Fruit fly (Drosophila melanogaster): ENCODE data around the gene CG12236.

CG12236 gene

dm6 chrX:5900146-5901093 is 7.5 kb upstream of the CG12236 start, which contains the start of gene Act5C (continued):
- no peak for TF ChIP-seq HLHmδ (GFP tag; optimal IDR thresholded peaks at IDR 0.05)
- no peak for TF ChIP-seq Doc3 (GFP tag; IDR thresholded peaks at IDR 0.05; ENCODE audit: partially characterized antibody)
- TF ChIP-seq caup (GFP tag; optimal IDR thresholded peaks at IDR 0.05; ENCODE audit: severe bottlenecking), result peak; percentile 90
- TF ChIP-seq knrl (GFP tag; IDR thresholded peaks at IDR 0.05; ENCODE audit: partially characterized antibody), result no peak
- peak; percentile 87 for TF ChIP-seq sens-2 (GFP tag; IDR thresholded peaks at IDR 0.05)
- TF ChIP-seq CG12219 (GFP tag; optimal IDR thresholded peaks at IDR 0.05), result peak; percentile 94
- TF ChIP-seq Opbp (GFP tag; IDR thresholded peaks at IDR 0.05; ENCODE audit: partially characterized antibody), result no peak
- peak; percentile 86 for TF ChIP-seq Nf-YA (GFP tag; IDR thresholded peaks at IDR 0.05)
- TF ChIP-seq gsb (GFP tag; IDR thresholded peaks at IDR 0.05), result peak; percentile 86
- TF ChIP-seq nmo (GFP tag; optimal IDR thresholded peaks at IDR 0.05), result peak; percentile 95
- peak; percentile 90 for TF ChIP-seq ranshi (GFP tag; IDR thresholded peaks at IDR 0.05)
- peak; percentile 59 for TF ChIP-seq CG7928 (GFP tag; optimal IDR thresholded peaks at IDR 0.05)
- TF ChIP-seq sisA (GFP tag; IDR thresholded peaks at IDR 0.05), result peak; percentile 92
- TF ChIP-seq NfI (GFP tag; optimal IDR thresholded peaks at IDR 0.05), result peak; percentile 91
- TF ChIP-seq esg (GFP tag; conservative IDR thresholded peaks at IDR 0.05), result peak; percentile 84
- TF ChIP-seq CG12769 (tag; optimal IDR thresholded peaks at IDR 0.05), result peak; percentile 98
- TF ChIP-seq fu2 (GFP tag; optimal IDR thresholded peaks at IDR 0.05), result peak; percentile 85
- TF ChIP-seq CG33213 (GFP tag; optimal IDR thresholded peaks at IDR 0.05), result peak; percentile 95
- peak; percentile 85 for TF ChIP-seq Atf3 (GFP tag; optimal IDR thresholded peaks at IDR 0.05)
- peak; percentile 93 for TF ChIP-seq CG11504 (tag; optimal IDR thresholded peaks at IDR 0.05)
- peak; percentile 84 for TF ChIP-seq CG31224 (GFP tag; IDR thresholded peaks at IDR 0.05)
- TF ChIP-seq sr (GFP tag; IDR thresholded peaks at IDR 0.05), result peak; percentile 83; the same call in 2 of the 3 replicates
- no peak for TF ChIP-seq Dfd (GFP tag; optimal IDR thresholded peaks at IDR 0.05)
- TF ChIP-seq CG5245 (GFP tag; optimal IDR thresholded peaks at IDR 0.05), result peak; percentile 87
- peak; percentile 90 for TF ChIP-seq CG18619 (GFP tag; optimal IDR thresholded peaks at IDR 0.05)
- TF ChIP-seq Sry-β (GFP tag; optimal IDR thresholded peaks at IDR 0.05), result peak; percentile 52
- TF ChIP-seq sna (GFP tag; IDR thresholded peaks at IDR 0.05; ENCODE audit: partially characterized antibody), result no peak
- peak; percentile 67 for TF ChIP-seq Hmx (GFP tag; optimal IDR thresholded peaks at IDR 0.05)
- peak; percentile 82 for TF ChIP-seq CG9215 (GFP tag; IDR thresholded peaks at IDR 0.05)
- peak; percentile 92 for TF ChIP-seq stc (GFP tag; IDR thresholded peaks at IDR 0.05)
- TF ChIP-seq otp (GFP tag; IDR thresholded peaks at IDR 0.05), result peak; percentile 91
- peak; percentile 89 for TF ChIP-seq sob (GFP tag; IDR thresholded peaks at IDR 0.05)
- peak; percentile 90 for TF ChIP-seq ttk (GFP tag; IDR thresholded peaks at IDR 0.05)
- peak; percentile 92 for TF ChIP-seq CG4424 (GFP tag; optimal IDR thresholded peaks at IDR 0.05)
- peak; percentile 92 for TF ChIP-seq CG18476 (GFP tag; optimal IDR thresholded peaks at IDR 0.05)
- TF ChIP-seq Vsx1 (GFP tag; optimal IDR thresholded peaks at IDR 0.05), result peak; percentile 81
- TF ChIP-seq pzg (GFP tag; optimal IDR thresholded peaks at IDR 0.05), result peak; percentile 9
- peak; percentile 92 for TF ChIP-seq ab (GFP tag; optimal IDR thresholded peaks at IDR 0.05)
- no peak for TF ChIP-seq CG1832 (GFP tag; optimal IDR thresholded peaks at IDR 0.05)
- peak; percentile 95 for TF ChIP-seq CG2678 (tag; optimal IDR thresholded peaks at IDR 0.05)
- peak; percentile 77 for TF ChIP-seq Jarid2 (GFP tag; optimal IDR thresholded peaks at IDR 0.05)
- peak; percentile 43 for TF ChIP-seq Hey (tag; optimal IDR thresholded peaks at IDR 0.05)
- peak; percentile 86 for TF ChIP-seq CG31365 (tag; optimal IDR thresholded peaks at IDR 0.05)
- TF ChIP-seq fd64A (GFP tag; optimal IDR thresholded peaks at IDR 0.05), result peak; percentile 85
- peak; percentile 82 for TF ChIP-seq ap (GFP tag; IDR thresholded peaks at IDR 0.05)
- TF ChIP-seq CG6689 (GFP tag; IDR thresholded peaks at IDR 0.05), result peak; percentile 93
- TF ChIP-seq peb (GFP tag; IDR thresholded peaks at IDR 0.05), result peak; percentile 83
- TF ChIP-seq grau (tag; optimal IDR thresholded peaks at IDR 0.05), result peak; percentile 93

Measured in whole organism, embryonic.